Worm (Caenorhabditis elegans) whole organism, L3 larva: ENCODE data around the gene D1054.10.

Source experiments
- ZK546.5 ChIP-seq: sonication (generic microtip); optimal IDR thresholded peaks from 2 replicates; lab custom pipeline; 2017; ENCODE audit warnings: missing biosample characterization, missing genetic modification characterization
- aly-2 ChIP-seq: fragments of 150-350 bp; optimal IDR thresholded peaks from 2 replicates; lab custom pipeline; 2014; ENCODE audit warnings: missing biosample characterization, missing genetic modification characterization
- ceh-16 ChIP-seq: sonication (generic microtip); optimal IDR thresholded peaks from 2 replicates; lab custom pipeline; 2017; ENCODE audit warnings: missing biosample characterization, missing genetic modification characterization
- ceh-28 ChIP-seq: fragments of 150-350 bp; optimal IDR thresholded peaks from 2 replicates; lab custom pipeline; 2014; ENCODE audit warnings: missing biosample characterization, missing genetic modification reagents, missing genetic modification characterization
- ceh-82 ChIP-seq: fragments of 150-350 bp; optimal IDR thresholded peaks from 2 replicates; lab custom pipeline; 2014; ENCODE audit warnings: missing biosample characterization, missing genetic modification characterization
- ceh-9 ChIP-seq: sonication (generic microtip); optimal IDR thresholded peaks from 2 replicates; lab custom pipeline; 2018; ENCODE audit warnings: missing biosample characterization, missing genetic modification characterization
- egl-5 ChIP-seq: fragments of 150-350 bp; optimal IDR thresholded peaks from 2 replicates; lab custom pipeline; 2017; ENCODE audit warnings: missing biosample characterization, missing genetic modification reagents, missing genetic modification characterization, inconsistent platforms
- elt-1 ChIP-seq: fragments of 150-350 bp; optimal IDR thresholded peaks from 2 replicates; lab custom pipeline; 2014; ENCODE audit warnings: missing biosample characterization, missing genetic modification characterization
- elt-2 ChIP-seq: sonication (generic microtip); optimal IDR thresholded peaks from 2 replicates; lab custom pipeline; 2016; ENCODE audit warnings: missing genetic modification reagents, mild to moderate bottlenecking, missing genetic modification characterization, missing compliant biosample characterization
- elt-3 ChIP-seq, 3 experiments: fragments of 150-350 bp in 1 of 3; sonication (generic microtip) in 2 of 3; optimal IDR thresholded peaks; 2 replicates in 2 of 3; 4 replicates in 1 of 3; lab custom pipeline; 2014 to 2017; ENCODE audit warnings: missing biosample characterization in 3 of 3, missing genetic modification characterization in 3 of 3
- fkh-10 ChIP-seq: sonication (generic microtip); optimal IDR thresholded peaks from 2 replicates; lab custom pipeline; 2017; ENCODE audit warnings: missing biosample characterization, missing genetic modification reagents, missing genetic modification characterization
- fkh-2 ChIP-seq: fragments of 150-350 bp; optimal IDR thresholded peaks from 2 replicates; lab custom pipeline; 2014; ENCODE audit warnings: missing biosample characterization, missing genetic modification reagents, missing genetic modification characterization
- fos-1 ChIP-seq: fragments of 150-350 bp; optimal IDR thresholded peaks from 2 replicates; lab custom pipeline; 2014; ENCODE audit warnings: missing biosample characterization, missing genetic modification characterization
- jun-1 ChIP-seq: fragments of 150-350 bp; optimal IDR thresholded peaks from 2 replicates; lab custom pipeline; 2014; ENCODE audit warnings: missing biosample characterization, missing genetic modification reagents, missing genetic modification characterization
- lin-15B ChIP-seq: fragments of 150-350 bp; optimal IDR thresholded peaks from 2 replicates; lab custom pipeline; 2014; ENCODE audit warnings: missing biosample characterization, missing genetic modification characterization
- lin-39 ChIP-seq: fragments of 150-350 bp; optimal IDR thresholded peaks from 2 replicates; lab custom pipeline; 2018; ENCODE audit warnings: missing biosample characterization, missing genetic modification reagents, missing genetic modification characterization
- lsy-12 ChIP-seq: sonication (generic microtip); optimal IDR thresholded peaks from 2 replicates; lab custom pipeline; 2016; ENCODE audit warnings: mild to moderate bottlenecking, missing genetic modification characterization, missing compliant biosample characterization
- nfya-1 ChIP-seq: sonication (generic microtip); optimal IDR thresholded peaks from 2 replicates; lab custom pipeline; 2017; ENCODE audit warnings: missing genetic modification characterization, mild to moderate bottlenecking, missing compliant biosample characterization, antibody characterized with exemption, moderate library complexity; ENCODE audit not compliant: insufficient read depth
- nhr-23 ChIP-seq: fragments of 150-350 bp; optimal IDR thresholded peaks from 2 replicates; lab custom pipeline; 2014; ENCODE audit warnings: missing biosample characterization, missing genetic modification reagents, missing genetic modification characterization
- nhr-28 ChIP-seq: fragments of 150-350 bp; optimal IDR thresholded peaks from 2 replicates; lab custom pipeline; 2014; ENCODE audit warnings: missing biosample characterization, missing genetic modification characterization
- nhr-43 ChIP-seq: sonication (generic microtip); optimal IDR thresholded peaks from 2 replicates; lab custom pipeline; 2016; ENCODE audit warnings: mild to moderate bottlenecking, missing genetic modification characterization, missing compliant biosample characterization; ENCODE audit not compliant: poor library complexity, severe bottlenecking
- nhr-67 ChIP-seq: fragments of 150-350 bp; optimal IDR thresholded peaks from 2 replicates; lab custom pipeline; 2014; ENCODE audit warnings: missing biosample characterization, missing genetic modification characterization
- nhr-76 ChIP-seq: fragments of 150-350 bp; sonication (generic microtip); optimal IDR thresholded peaks from 5 replicates; lab custom pipeline; 2014; ENCODE audit warnings: missing biosample characterization, missing genetic modification characterization
- nhr-77 ChIP-seq: fragments of 150-350 bp; optimal IDR thresholded peaks from 2 replicates; lab custom pipeline; 2014; ENCODE audit warnings: missing biosample characterization, missing genetic modification characterization
- pha-4 ChIP-seq: fragments of 150-350 bp; optimal IDR thresholded peaks from 2 replicates; lab custom pipeline; 2014; ENCODE audit warnings: missing biosample characterization, missing genetic modification reagents, missing genetic modification characterization
- pqm-1 ChIP-seq: fragments of 150-350 bp; optimal IDR thresholded peaks from 2 replicates; lab custom pipeline; 2017; ENCODE audit warnings: missing biosample characterization, missing genetic modification characterization, inconsistent platforms
- skn-1 ChIP-seq: fragments of 150-350 bp; optimal IDR thresholded peaks from 2 replicates; lab custom pipeline; 2014; ENCODE audit warnings: missing biosample characterization, missing genetic modification characterization
- snpc-4 ChIP-seq: fragments of 150-350 bp; optimal IDR thresholded peaks from 2 replicates; lab custom pipeline; 2014; ENCODE audit warnings: missing biosample characterization, missing genetic modification characterization
- unc-62 ChIP-seq: fragments of 150-350 bp; sonication (generic microtip); optimal IDR thresholded peaks from 4 replicates; lab custom pipeline; 2014; ENCODE audit warnings: missing biosample characterization, missing genetic modification reagents, missing genetic modification characterization
- zag-1 ChIP-seq: fragments of 150-350 bp; optimal IDR thresholded peaks from 2 replicates; lab custom pipeline; 2014; ENCODE audit warnings: missing biosample characterization, missing genetic modification characterization
- ztf-11 ChIP-seq: fragments of 150-350 bp; optimal IDR thresholded peaks from 2 replicates; lab custom pipeline; 2014; ENCODE audit warnings: missing biosample characterization, missing genetic modification characterization
- ztf-4 ChIP-seq: fragments of 150-350 bp; optimal IDR thresholded peaks from 2 replicates; lab custom pipeline; 2014; ENCODE audit warnings: missing biosample characterization, missing genetic modification characterization

D1054.10 gene

DNA sequence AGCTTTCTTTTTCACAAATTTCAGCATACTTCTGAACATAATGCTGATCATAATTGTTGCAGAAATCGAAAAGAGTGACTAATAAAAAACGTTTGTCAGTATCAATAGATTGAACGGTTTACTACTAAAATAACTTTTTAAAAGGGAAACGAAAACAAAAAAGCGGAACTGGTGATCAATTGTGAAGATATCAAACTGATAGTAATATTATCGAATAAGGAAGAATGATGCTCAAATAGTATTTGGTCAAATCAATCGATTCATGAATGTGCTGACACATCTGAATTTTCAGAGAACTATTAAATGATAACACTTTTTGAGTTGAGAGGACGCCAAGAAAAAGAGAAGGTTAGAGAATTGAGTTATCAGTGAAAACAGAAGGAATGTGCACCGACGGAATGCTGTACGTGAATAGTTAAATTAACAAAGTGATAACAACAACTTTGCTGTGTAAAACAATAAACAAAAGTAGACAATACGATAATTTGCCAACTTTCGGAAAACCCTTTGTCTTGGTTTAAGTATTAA, 16.1 kb downstream of the D1054.10 start, which contains the start of gene D1054.5:
D1054.5 (minus strand) TSS at position 51 of the 528 bp plus-strand sequence.
- TF ChIP-seq zag-1 (no peak), ceh-28 (tag; lab: Kevin White, UChicago) (peak; percentile 64), pha-4 (tag; lab: Kevin White, UChicago) (peak; percentile 46), pqm-1 (tag; lab: Kevin White, UChicago) (peak; percentile 91), skn-1 (no peak), elt-2 (peak; percentile 94), jun-1 (tag; lab: Kevin White, UChicago) (peak; percentile 80), ceh-82 (tag; lab: Kevin White, UChicago) (no peak)

DNA sequence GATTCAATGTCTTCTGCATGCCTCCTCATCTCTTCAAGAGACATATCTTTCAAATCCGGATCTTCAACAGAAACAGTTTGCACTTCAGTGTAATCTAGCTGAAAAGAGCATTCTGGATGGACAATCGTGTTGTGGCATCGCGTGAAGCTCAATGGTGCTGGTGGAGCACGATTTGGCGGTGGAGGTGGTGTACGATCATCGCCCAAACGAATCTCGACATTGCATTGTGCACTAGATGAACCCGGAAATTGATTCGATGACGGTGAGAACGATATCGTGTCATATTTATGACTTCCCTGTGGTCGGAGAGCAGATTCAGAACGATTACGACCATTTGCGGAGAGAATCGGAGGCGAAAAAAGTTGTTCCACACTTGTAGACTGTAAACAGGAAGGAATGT, 19.5 kb downstream of the D1054.10 start:
- no peak for TF ChIP-seq egl-5 (tag; lab: Kevin White, UChicago)
- no peak for TF ChIP-seq nhr-43 (tag; lab: Kevin White, UChicago)
- no peak for TF ChIP-seq nhr-77 (tag; lab: Kevin White, UChicago)
- TF ChIP-seq elt-2 = no peak
- no peak for TF ChIP-seq ZK546.5
- TF ChIP-seq nhr-76 = no peak
- no peak for TF ChIP-seq jun-1 (tag; lab: Kevin White, UChicago)
- TF ChIP-seq elt-3 (tag; optimal IDR thresholded peaks at IDR 0.05; lab: Kevin White, UChicago) = no peak
- TF ChIP-seq lsy-12 = no peak
- TF ChIP-seq fkh-10 (GFP tag; lab: Kevin White, UChicago) = no peak
- no peak for TF ChIP-seq ceh-16 (tag; lab: Kevin White, UChicago)
- no peak for TF ChIP-seq nhr-28 (tag; lab: Kevin White, UChicago)

DNA sequence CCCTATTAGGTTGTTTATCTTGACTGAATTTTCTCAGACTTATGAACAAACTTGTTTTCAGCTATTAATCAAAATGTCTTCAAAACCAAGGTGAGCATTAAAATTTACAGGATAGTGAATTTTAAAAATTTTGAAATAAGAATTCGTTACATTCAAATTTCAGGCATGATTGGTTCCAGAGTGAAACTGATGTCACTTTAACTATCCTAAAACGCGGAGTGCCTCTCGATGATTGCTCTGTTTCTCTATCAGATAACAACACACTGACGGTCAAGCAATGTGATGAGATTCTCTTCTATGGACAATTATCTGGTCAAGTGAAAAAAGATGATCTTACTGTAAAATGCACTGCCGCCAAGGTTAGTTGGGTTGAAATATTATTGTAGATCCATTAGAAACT, 21.3 kb downstream of the D1054.10 start, which contains the start of gene D1054.3:
D1054.3 (plus strand) TSS at position 62 of the 400 bp plus-strand sequence.
- no peak for TF ChIP-seq zag-1
- TF ChIP-seq fos-1 (tag; lab: Kevin White, UChicago) = no peak
- TF ChIP-seq unc-62 (GFP tag; lab: Kevin White, UChicago) = no peak
- TF ChIP-seq nhr-76 = no peak
- TF ChIP-seq ztf-4 (tag; lab: Kevin White, UChicago) = no peak
- no peak for TF ChIP-seq fkh-2 (tag; lab: Kevin White, UChicago)
- TF ChIP-seq aly-2 (tag; lab: Kevin White, UChicago) = no peak
- no peak for TF ChIP-seq ceh-9 (tag; lab: Kevin White, UChicago)
- no peak for TF ChIP-seq lsy-12
- no peak for TF ChIP-seq egl-5 (tag; lab: Kevin White, UChicago)
- no peak for TF ChIP-seq elt-1 (tag; lab: Kevin White, UChicago)
- TF ChIP-seq ztf-11 (tag; lab: Kevin White, UChicago) = no peak

DNA sequence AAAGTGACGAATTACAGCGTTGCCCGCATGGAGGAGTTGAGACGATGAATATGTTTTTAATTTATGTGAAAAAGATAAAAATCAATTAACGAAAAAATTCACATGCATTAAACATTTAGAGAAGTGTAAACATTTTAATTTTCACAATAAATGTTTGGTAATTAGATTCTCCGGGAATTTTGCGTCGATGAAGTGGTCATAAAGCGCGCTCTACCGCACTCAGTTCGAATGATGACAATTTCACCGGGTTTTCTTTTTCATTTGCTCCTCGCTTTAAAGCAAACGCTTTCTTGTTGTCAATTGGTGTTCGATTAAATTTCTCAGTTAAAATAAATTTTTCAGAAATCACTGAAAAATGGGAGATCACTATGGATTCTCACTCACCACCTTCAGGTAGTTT, 22.6 kb downstream of the D1054.10 start, which contains the start of the genes D1054.1 and pas-2:
D1054.1 (minus strand) TSS at position 192 of the 400 bp plus-strand sequence.
pas-2 (plus strand) TSS at position 343 of the 400 bp plus-strand sequence.
- peak; percentile 20 for TF ChIP-seq lin-15B (tag; lab: Kevin White, UChicago)
- no peak for TF ChIP-seq nfya-1 (tag; lab: Kevin White, UChicago)
- TF ChIP-seq lin-39 (tag; lab: Kevin White, UChicago) = peak; percentile 37
- peak; percentile 47 for TF ChIP-seq pha-4 (tag; lab: Kevin White, UChicago)
- peak; percentile 1 for TF ChIP-seq pqm-1 (tag; lab: Kevin White, UChicago)
- TF ChIP-seq egl-5 (tag; lab: Kevin White, UChicago) = peak; percentile 71
- TF ChIP-seq elt-2 = peak; percentile 19
- no peak for TF ChIP-seq nhr-67 (tag; lab: Kevin White, UChicago)
- peak; percentile 83 for TF ChIP-seq skn-1
- peak; percentile 49 for TF ChIP-seq snpc-4 (tag; lab: Kevin White, UChicago)

DNA sequence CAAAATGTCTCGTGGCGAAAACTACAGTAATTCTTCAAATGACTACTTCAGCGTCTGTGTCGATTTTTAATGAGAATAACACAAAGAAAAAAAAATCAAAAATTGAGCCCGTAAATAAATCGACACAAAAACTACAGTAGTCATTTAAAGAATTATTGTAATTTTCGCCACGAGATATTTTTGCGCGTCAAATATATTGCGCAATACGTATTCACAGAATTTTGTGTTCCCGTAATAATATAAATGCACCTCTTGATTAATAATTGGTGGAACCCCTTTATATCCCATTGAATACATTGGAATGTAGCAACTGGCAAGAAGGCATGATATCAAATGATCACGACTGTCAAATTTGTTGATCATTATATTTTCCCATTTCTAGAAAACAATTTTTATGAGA, 23.8 kb downstream of the D1054.10 start:
- TF ChIP-seq nhr-23 (tag; lab: Kevin White, UChicago) (no peak), pha-4 (tag; lab: Kevin White, UChicago) (no peak), skn-1 (no peak), nhr-77 (tag; lab: Kevin White, UChicago) (no peak), fos-1 (tag; lab: Kevin White, UChicago) (no peak), nhr-43 (tag; lab: Kevin White, UChicago) (no peak), ceh-28 (tag; lab: Kevin White, UChicago) (no peak), elt-1 (tag; lab: Kevin White, UChicago) (no peak)
